Worm (Caenorhabditis elegans) whole organism, L1 larva: ENCODE results near the gene W09G10.9.

Experiments used
- C04F5.9 ChIP-seq: sonication (generic microtip); optimal IDR thresholded peaks from 2 replicates; lab custom pipeline; 2016; ENCODE audit warnings: missing genetic modification characterization, missing compliant biosample characterization
- C34B4.2 ChIP-seq: sonication (generic microtip); optimal IDR thresholded peaks from 2 replicates; lab custom pipeline; 2017; ENCODE audit warnings: mild to moderate bottlenecking, missing genetic modification characterization, missing compliant biosample characterization
- F16B12.6 ChIP-seq: fragments of 150-350 bp; optimal IDR thresholded peaks from 2 replicates; lab custom pipeline; 2014; ENCODE audit warnings: missing biosample characterization, missing genetic modification characterization
- Y116A8C.19 ChIP-seq: sonication (generic microtip); optimal IDR thresholded peaks from 2 replicates; lab custom pipeline; 2016; ENCODE audit warnings: missing compliant biosample characterization, missing genetic modification characterization, borderline replicate concordance
- aha-1 ChIP-seq: fragments of 150-350 bp; optimal IDR thresholded peaks from 2 replicates; lab custom pipeline; 2014; ENCODE audit warnings: missing biosample characterization, missing genetic modification characterization
- aly-2 ChIP-seq: fragments of 150-350 bp; optimal IDR thresholded peaks from 2 replicates; lab custom pipeline; 2014; ENCODE audit warnings: missing biosample characterization, missing genetic modification characterization
- ama-1 ChIP-seq: fragments of 150-350 bp; optimal IDR thresholded peaks from 2 replicates; lab custom pipeline; 2014
- ceh-63 ChIP-seq: fragments of 200-800 bp; sonication (Bioruptor generic); optimal IDR thresholded peaks from 2 replicates; lab custom pipeline; 2018; ENCODE audit warnings: mild to moderate bottlenecking, missing genetic modification characterization, missing compliant biosample characterization
- ceh-8 ChIP-seq: fragments of 200-800 bp; sonication (Bioruptor generic); optimal IDR thresholded peaks from 2 replicates; lab custom pipeline; 2018; ENCODE audit warnings: mild to moderate bottlenecking, missing genetic modification characterization, moderate library complexity, missing compliant biosample characterization
- ceh-90 ChIP-seq: sonication (generic microtip); optimal IDR thresholded peaks from 2 replicates; lab custom pipeline; 2016; ENCODE audit warnings: missing genetic modification characterization, missing compliant biosample characterization
- dsc-1 ChIP-seq: sonication (generic microtip); optimal IDR thresholded peaks from 2 replicates; lab custom pipeline; 2016; ENCODE audit warnings: mild to moderate bottlenecking, missing genetic modification characterization, missing compliant biosample characterization
- egl-13 ChIP-seq: sonication (generic microtip); optimal IDR thresholded peaks from 2 replicates; lab custom pipeline; 2016; ENCODE audit warnings: missing genotype, missing genetic modification reagents, missing genetic modification characterization, missing compliant biosample characterization
- elt-2 ChIP-seq: sonication (generic microtip); optimal IDR thresholded peaks from 2 replicates; lab custom pipeline; 2016; ENCODE audit warnings: missing genetic modification characterization, mild to moderate bottlenecking, inconsistent platforms, missing compliant biosample characterization, missing genetic modification reagents
- ets-5 ChIP-seq: fragments of 200-800 bp; sonication (Bioruptor generic); IDR thresholded peaks from 2 replicates; pipeline ENCODE4 v1.3.6; 2022; ENCODE audit warnings: missing genetic modification characterization, missing compliant biosample characterization
- fkh-10 ChIP-seq: sonication (generic microtip); optimal IDR thresholded peaks from 2 replicates; lab custom pipeline; 2017; ENCODE audit warnings: missing biosample characterization, missing genetic modification reagents, missing genetic modification characterization
- fkh-4 ChIP-seq: sonication (generic microtip); optimal IDR thresholded peaks from 2 replicates; lab custom pipeline; 2016; ENCODE audit warnings: missing compliant biosample characterization, missing genetic modification characterization, borderline replicate concordance
- fos-1 ChIP-seq: fragments of 150-350 bp; optimal IDR thresholded peaks from 2 replicates; lab custom pipeline; 2014; ENCODE audit warnings: missing biosample characterization, missing genetic modification characterization
- hlh-17 ChIP-seq: fragments of 200-800 bp; sonication (Bioruptor generic); optimal IDR thresholded peaks from 2 replicates; lab custom pipeline; 2018; ENCODE audit warnings: missing genetic modification characterization, mild to moderate bottlenecking, missing compliant biosample characterization, moderate library complexity, borderline replicate concordance
- hlh-4 ChIP-seq: sonication (generic microtip); optimal IDR thresholded peaks from 2 replicates; lab custom pipeline; 2016; ENCODE audit warnings: mild to moderate bottlenecking, missing genetic modification characterization, missing compliant biosample characterization
- hpl-2 ChIP-seq: fragments of 150-350 bp; optimal IDR thresholded peaks from 2 replicates; lab custom pipeline; 2014; ENCODE audit warnings: missing biosample characterization, missing genetic modification reagents, missing genetic modification characterization
- irx-1 ChIP-seq: sonication (generic microtip); optimal IDR thresholded peaks from 2 replicates; lab custom pipeline; 2016; ENCODE audit warnings: missing genetic modification characterization, missing compliant biosample characterization
- isw-1 ChIP-seq: fragments of 200-800 bp; sonication (Bioruptor generic); IDR thresholded peaks from 2 replicates; pipeline ENCODE4 v1.3.6; 2022; ENCODE audit warnings: missing genetic modification characterization, missing compliant biosample characterization
- jun-1 ChIP-seq: fragments of 150-350 bp; optimal IDR thresholded peaks from 2 replicates; lab custom pipeline; 2014; ENCODE audit warnings: missing biosample characterization, missing genetic modification reagents, missing genetic modification characterization
- lin-13 ChIP-seq: fragments of 150-350 bp; optimal IDR thresholded peaks from 2 replicates; lab custom pipeline; 2014; ENCODE audit warnings: missing biosample characterization, missing genetic modification reagents, missing genetic modification characterization
- lin-14 ChIP-seq: fragments of 200-800 bp; sonication (Bioruptor generic); optimal IDR thresholded peaks from 2 replicates; lab custom pipeline; 2018; ENCODE audit warnings: mild to moderate bottlenecking, missing genetic modification characterization, moderate library complexity, missing compliant biosample characterization
- lin-15B ChIP-seq: fragments of 150-350 bp; sonication (generic microtip); optimal IDR thresholded peaks from 3 replicates; lab custom pipeline; 2014; ENCODE audit warnings: missing biosample characterization, missing genetic modification characterization
- lin-39 ChIP-seq: fragments of 150-350 bp; optimal IDR thresholded peaks from 2 replicates; lab custom pipeline; 2014; ENCODE audit warnings: missing biosample characterization, missing genetic modification reagents, missing genetic modification characterization
- lir-3 ChIP-seq: sonication (generic microtip); optimal IDR thresholded peaks from 2 replicates; lab custom pipeline; 2016; ENCODE audit warnings: mild to moderate bottlenecking, missing genetic modification characterization, moderate library complexity, missing compliant biosample characterization; ENCODE audit not compliant: poor library complexity
- mep-1 ChIP-seq: fragments of 150-350 bp; optimal IDR thresholded peaks from 2 replicates; lab custom pipeline; 2014; ENCODE audit warnings: missing biosample characterization, missing genetic modification characterization
- nhr-11 ChIP-seq: fragments of 150-350 bp; optimal IDR thresholded peaks from 2 replicates; lab custom pipeline; 2014; ENCODE audit warnings: missing biosample characterization, missing genetic modification characterization
- nhr-12 ChIP-seq: sonication (generic microtip); optimal IDR thresholded peaks from 2 replicates; lab custom pipeline; 2017; ENCODE audit warnings: missing biosample characterization, missing genetic modification characterization
- nhr-19 ChIP-seq: fragments of 200-800 bp; sonication (Bioruptor generic); conservative IDR thresholded peaks from 2 replicates; pipeline ENCODE4 v1.3.6; 2022; ENCODE audit warnings: missing genetic modification characterization, missing compliant biosample characterization
- nhr-237 ChIP-seq: fragments of 150-350 bp; optimal IDR thresholded peaks from 2 replicates; lab custom pipeline; 2014; ENCODE audit warnings: missing biosample characterization, missing genetic modification characterization
- nhr-71 ChIP-seq: sonication (generic microtip); optimal IDR thresholded peaks from 2 replicates; lab custom pipeline; 2016; ENCODE audit warnings: mild to moderate bottlenecking, missing genetic modification characterization, moderate library complexity, missing compliant biosample characterization
- nhr-77 ChIP-seq: fragments of 150-350 bp; optimal IDR thresholded peaks from 2 replicates; lab custom pipeline; 2014; ENCODE audit warnings: missing biosample characterization, missing genetic modification characterization
- nhr-85 ChIP-seq: sonication (generic microtip); peaks from one replicate; lab custom pipeline; 2016; ENCODE audit warnings: missing genetic modification characterization, inconsistent platforms, missing compliant biosample characterization
- nhr-90 ChIP-seq: sonication (generic microtip); optimal IDR thresholded peaks from 2 replicates; lab custom pipeline; 2016; ENCODE audit warnings: mild to moderate bottlenecking, missing genetic modification characterization, missing compliant biosample characterization; ENCODE audit not compliant: poor library complexity
- pag-3 ChIP-seq: sonication (generic microtip); optimal IDR thresholded peaks from 2 replicates; lab custom pipeline; 2017; ENCODE audit warnings: missing genetic modification characterization, mild to moderate bottlenecking, missing compliant biosample characterization, antibody characterized with exemption, borderline replicate concordance; ENCODE audit not compliant: insufficient read depth
- rnt-1 ChIP-seq: sonication (generic microtip); optimal IDR thresholded peaks from 2 replicates; lab custom pipeline; 2016; ENCODE audit warnings: mild to moderate bottlenecking, missing genetic modification characterization, moderate library complexity, missing compliant biosample characterization
- snpc-4 ChIP-seq: fragments of 150-350 bp; optimal IDR thresholded peaks from 2 replicates; lab custom pipeline; 2014; ENCODE audit warnings: missing biosample characterization, missing genetic modification characterization
- sox-4 ChIP-seq: sonication (generic microtip); optimal IDR thresholded peaks from 2 replicates; lab custom pipeline; 2016; ENCODE audit warnings: missing genetic modification characterization, missing compliant biosample characterization
- sptf-1 ChIP-seq: fragments of 150-350 bp; optimal IDR thresholded peaks from 2 replicates; lab custom pipeline; 2014; ENCODE audit warnings: missing biosample characterization, missing genetic modification characterization
- tbx-2 ChIP-seq: sonication (generic microtip); optimal IDR thresholded peaks from 2 replicates; lab custom pipeline; 2016; ENCODE audit warnings: missing genetic modification characterization, missing compliant biosample characterization
- unc-130 ChIP-seq: fragments of 150-350 bp; optimal IDR thresholded peaks from 2 replicates; lab custom pipeline; 2017; ENCODE audit warnings: missing biosample characterization, missing genetic modification characterization, inconsistent platforms
- unc-30 ChIP-seq: sonication (generic microtip); optimal IDR thresholded peaks from 2 replicates; lab custom pipeline; 2017; ENCODE audit warnings: missing biosample characterization, missing genetic modification characterization
- unc-62 ChIP-seq: fragments of 150-350 bp; optimal IDR thresholded peaks from 2 replicates; lab custom pipeline; 2014; ENCODE audit warnings: missing biosample characterization, missing genetic modification reagents, missing genetic modification characterization
- unc-86 ChIP-seq: sonication (generic microtip); optimal IDR thresholded peaks from 2 replicates; lab custom pipeline; 2016; ENCODE audit warnings: missing genetic modification characterization, missing compliant biosample characterization
- unc-98 ChIP-seq: fragments of 200-800 bp; sonication (Bioruptor generic); IDR thresholded peaks from 2 replicates; pipeline ENCODE4 v1.3.6; 2022; ENCODE audit warnings: missing genetic modification characterization, missing compliant biosample characterization
- xbp-1 ChIP-seq: sonication (generic microtip); optimal IDR thresholded peaks from 2 replicates; lab custom pipeline; 2016; ENCODE audit warnings: missing genetic modification characterization, missing compliant biosample characterization
- ztf-11 ChIP-seq, 2 experiments: sonication (generic microtip); optimal IDR thresholded peaks; 2 replicates each; lab custom pipeline; 2016 to 2017; ENCODE audit warnings: missing genetic modification characterization in 2 of 2, missing biosample characterization in 1 of 2, missing compliant biosample characterization in 1 of 2
- ztf-4 ChIP-seq: fragments of 150-350 bp; optimal IDR thresholded peaks from 2 replicates; lab custom pipeline; 2014; ENCODE audit warnings: missing biosample characterization, missing genetic modification characterization

W09G10.9 gene

ce11 chrII:3481584-3481983 lies 40.0 kb upstream of the W09G10.9 start, which contains the start of gene Y49F6B.8:
TSS of gene Y49F6B.8 (minus strand) at chrII:3481684.
- TF ChIP-seq jun-1 (tag; lab: Kevin White, UChicago) (no peak), isw-1 (no peak), nhr-237 (tag; lab: Kevin White, UChicago) (no peak), ztf-4 (tag; lab: Kevin White, UChicago) (no peak), pag-3 (no peak), tbx-2 (tag; lab: Kevin White, UChicago) (no peak), snpc-4 (no peak), fkh-4 (no peak), C04F5.9 (tag; lab: Kevin White, UChicago) (no peak), unc-98 (no peak), nhr-19 (no peak), lin-13 (GFP tag; lab: Kevin White, UChicago) (no peak), ceh-63 (no peak), unc-62 (GFP tag; lab: Kevin White, UChicago) (no peak), hlh-4 (tag; lab: Kevin White, UChicago) (no peak), mep-1 (tag; lab: Kevin White, UChicago) (no peak), nhr-11 (tag; lab: Kevin White, UChicago) (no peak), sox-4 (tag; lab: Kevin White, UChicago) (no peak)

- TF ChIP-seq ztf-11 (tag; optimal IDR thresholded peaks at IDR 0.05; lab: Kevin White, UChicago) (peak in 1 of 2 experiments; percentile 77), aha-1 (tag; lab: Kevin White, UChicago) (no peak), F16B12.6 (tag; lab: Kevin White, UChicago) (peak; percentile 53), dsc-1 (no peak), unc-98 (peak; percentile 68), ztf-4 (tag; lab: Kevin White, UChicago) (no peak), ceh-90 (tag; lab: Kevin White, UChicago) (peak; percentile 84), irx-1 (tag; lab: Kevin White, UChicago) (peak; percentile 82), fos-1 (no peak), fkh-10 (GFP tag; lab: Kevin White, UChicago) (peak; percentile 44), xbp-1 (peak; percentile 62), unc-62 (GFP tag; lab: Kevin White, UChicago) (no peak), aly-2 (no peak), nhr-12 (tag; lab: Kevin White, UChicago) (no peak), hlh-17 (GFP tag; lab: Kevin White, UChicago) (no peak), nhr-77 (tag; lab: Kevin White, UChicago) (no peak), C04F5.9 (tag; lab: Kevin White, UChicago) (peak; percentile 67), lin-39 (peak; percentile 1), unc-86 (tag; lab: Kevin White, UChicago) (peak; percentile 49), nhr-71 (no peak), egl-13 (tag; lab: Kevin White, UChicago) (peak; percentile 25), unc-30 (tag; lab: Kevin White, UChicago) (no peak), sptf-1 (tag; lab: Kevin White, UChicago) (no peak), nhr-90 (peak; percentile 68), nhr-11 (tag; lab: Kevin White, UChicago) (no peak), isw-1 (peak; percentile 68), ama-1 (lab: Kevin White, UChicago) (no peak), hlh-4 (tag; lab: Kevin White, UChicago) (no peak), lir-3 (tag; lab: Kevin White, UChicago) (peak; percentile 87), mep-1 (tag; lab: Kevin White, UChicago) (peak; percentile 68), elt-2 (tag; lab: Kevin White, UChicago) (peak; percentile 48), rnt-1 (tag; lab: Kevin White, UChicago) (peak; percentile 97), C34B4.2 (no peak), ceh-8 (GFP tag; lab: Kevin White, UChicago) (no peak), lin-15B (tag; lab: Kevin White, UChicago) (peak; percentile 88), lin-14 (GFP tag; lab: Kevin White, UChicago) (no peak), ceh-63 (no peak), fkh-4 (peak; percentile 82), snpc-4 (peak; percentile 41), Y116A8C.19 (tag; lab: Kevin White, UChicago) (no peak), nhr-85 (peak; percentile 83), ets-5 (GFP tag; lab: Robert Waterston, UW) (no peak), hpl-2 (GFP tag; lab: Kevin White, UChicago) (no peak), unc-130 (tag; lab: Kevin White, UChicago) (no peak)
Measured at ce11 chrII:3482231-3482630, 39.4 kb upstream of the W09G10.9 start, which contains the start of gene smu-2. TSS of gene smu-2 (plus strand) at chrII:3482408.
